Worm (Caenorhabditis elegans) whole organism, midembryonic: ENCODE data around the gene lbp-3.

Experiments used
- T22C8.4 ChIP-seq: fragments of 200-800 bp; sonication (Bioruptor generic); IDR thresholded peaks from 2 replicates; pipeline ENCODE4 v1.3.6; 2022; ENCODE audit warnings: missing genetic modification characterization, missing compliant biosample characterization
- cog-1 ChIP-seq: sonication (generic microtip); optimal IDR thresholded peaks from 2 replicates; lab custom pipeline; 2016; ENCODE audit warnings: missing genetic modification characterization, missing compliant biosample characterization
- flt-1 ChIP-seq: fragments of 200-800 bp; sonication (Bioruptor generic); IDR thresholded peaks from 2 replicates; pipeline ENCODE4 v1.3.6; 2022; ENCODE audit warnings: missing genetic modification characterization, missing compliant biosample characterization
- klf-2 ChIP-seq: fragments of 200-800 bp; sonication (Bioruptor generic); conservative IDR thresholded peaks from 2 replicates; pipeline ENCODE4 v1.3.6; 2022; ENCODE audit warnings: missing genetic modification reagents, missing genetic modification characterization, missing compliant biosample characterization
- med-1 ChIP-seq: sonication (generic microtip); optimal IDR thresholded peaks from 2 replicates; lab custom pipeline; 2017; ENCODE audit warnings: missing genetic modification characterization, mild to moderate bottlenecking, missing compliant biosample characterization, antibody characterized with exemption, missing genetic modification reagents; ENCODE audit not compliant: insufficient read depth
- ref-1 ChIP-seq: fragments of 200-800 bp; sonication (Bioruptor generic); conservative IDR thresholded peaks from 2 replicates; pipeline ENCODE4 v1.3.6; 2022; ENCODE audit warnings: missing genetic modification reagents, missing genetic modification characterization, missing compliant biosample characterization
- tab-1 ChIP-seq: fragments of 200-800 bp; sonication (Bioruptor generic); IDR thresholded peaks from 2 replicates; pipeline ENCODE4 v1.3.6; 2022; ENCODE audit warnings: missing genetic modification characterization, missing compliant biosample characterization
- ztf-23 ChIP-seq: fragments of 200-800 bp; sonication (Bioruptor generic); IDR thresholded peaks from 2 replicates; pipeline ENCODE4 v1.3.6; 2022; ENCODE audit warnings: missing genetic modification reagents, missing genetic modification characterization, missing compliant biosample characterization
- ztf-29 ChIP-seq: fragments of 200-800 bp; sonication (Bioruptor generic); IDR thresholded peaks from 2 replicates; pipeline ENCODE4 v1.3.6; 2022; ENCODE audit warnings: missing genetic modification reagents, missing genetic modification characterization, missing compliant biosample characterization

- no peak for TF ChIP-seq flt-1 (GFP tag; lab: Robert Waterston, UW)
- TF ChIP-seq ztf-23 (GFP tag; lab: Robert Waterston, UW), result no peak
- no peak for TF ChIP-seq cog-1 (tag; lab: Kevin White, UChicago)
- TF ChIP-seq tab-1 (GFP tag; lab: Robert Waterston, UW), result no peak
- no peak for TF ChIP-seq ztf-29
- TF ChIP-seq ref-1 (GFP tag; lab: Robert Waterston, UW), result no peak
- TF ChIP-seq T22C8.4 (GFP tag; lab: Robert Waterston, UW), result no peak
- no peak for TF ChIP-seq med-1 (GFP tag; lab: Kevin White, UChicago)
- no peak for TF ChIP-seq klf-2 (GFP tag; lab: Robert Waterston, UW)
Measured at ce11 chrX:3247768-3248167, 9.4 kb upstream of the lbp-3 start.
